Fruit fly (Drosophila melanogaster) whole organism, embryonic: ENCODE results near the gene CG13297.

Experiments
- Abd-B ChIP-seq: fragments of 200-800 bp; sonication (Bioruptor generic); optimal IDR thresholded peaks from 2 replicates; lab custom pipeline; 2018; ENCODE audit warnings: missing biosample characterization, mild to moderate bottlenecking, missing genetic modification characterization, moderate library complexity
- Adf1 ChIP-seq: fragments of 200-800 bp; sonication (Bioruptor generic); IDR thresholded peaks from 2 replicates; pipeline ENCODE4 v1.3.6; 2022; ENCODE audit warnings: missing biosample characterization, missing genetic modification characterization
- Atf3 ChIP-seq: fragments of 200-800 bp; sonication (Bioruptor generic); optimal IDR thresholded peaks from 3 replicates; lab custom pipeline; 2016; ENCODE audit warnings: missing biosample characterization, missing genetic modification characterization
- Bgb ChIP-seq: fragments of 200-800 bp; sonication (Bioruptor generic); IDR thresholded peaks from 2 replicates; pipeline ENCODE4 v1.3.6; 2022; ENCODE audit warnings: missing biosample characterization, missing genetic modification characterization; ENCODE audit not compliant: partially characterized antibody
- CG1024 ChIP-seq: fragments of 200-800 bp; sonication (Bioruptor generic); IDR thresholded peaks from 2 replicates; pipeline ENCODE4 v1.3.6; 2022; ENCODE audit warnings: missing biosample characterization, missing genetic modification characterization
- CG10543 ChIP-seq: fragments of 200-800 bp; sonication (Bioruptor generic); optimal IDR thresholded peaks from 3 replicates; lab custom pipeline; 2017; ENCODE audit warnings: missing biosample characterization, mild to moderate bottlenecking, missing genetic modification characterization, moderate library complexity
- CG11247 ChIP-seq: fragments of 200-800 bp; sonication (Bioruptor generic); IDR thresholded peaks from 2 replicates; pipeline ENCODE4 v1.3.6; 2022; ENCODE audit warnings: missing biosample characterization, missing genetic modification characterization
- CG12391 ChIP-seq: fragments of 200-800 bp; sonication (Bioruptor generic); optimal IDR thresholded peaks from 3 replicates; lab custom pipeline; 2018; ENCODE audit warnings: missing biosample characterization, mild to moderate bottlenecking, missing genetic modification characterization, moderate library complexity
- CG12769 ChIP-seq: fragments of 200-800 bp; sonication (Bioruptor generic); optimal IDR thresholded peaks from 2 replicates; lab custom pipeline; 2019; ENCODE audit warnings: missing biosample characterization, mild to moderate bottlenecking, missing genetic modification characterization, moderate library complexity
- CG13123 ChIP-seq: fragments of 200-800 bp; sonication (Bioruptor generic); optimal IDR thresholded peaks from 2 replicates; lab custom pipeline; 2016; ENCODE audit warnings: missing biosample characterization, missing genetic modification characterization
- CG15073 ChIP-seq: fragments of 200-800 bp; sonication (Bioruptor generic); optimal IDR thresholded peaks from 2 replicates; lab custom pipeline; 2016; ENCODE audit warnings: missing biosample characterization, missing genetic modification characterization
- CG1647 ChIP-seq: fragments of 200-800 bp; sonication (Bioruptor generic); optimal IDR thresholded peaks from 3 replicates; lab custom pipeline; 2016; ENCODE audit warnings: missing biosample characterization, missing genetic modification characterization
- CG17568 ChIP-seq: fragments of 200-800 bp; sonication (Bioruptor generic); optimal IDR thresholded peaks from 2 replicates; lab custom pipeline; 2018; ENCODE audit warnings: missing biosample characterization, mild to moderate bottlenecking, missing genetic modification characterization, moderate library complexity
- CG18599 ChIP-seq: fragments of 200-800 bp; sonication (Bioruptor generic); optimal IDR thresholded peaks from 3 replicates; lab custom pipeline; 2017; ENCODE audit warnings: missing biosample characterization, missing genetic modification characterization, mild to moderate bottlenecking, moderate library complexity, missing genetic modification reagents
- CG2199 ChIP-seq: fragments of 200-800 bp; sonication (Bioruptor generic); IDR thresholded peaks from 3 replicates; pipeline ENCODE4 v1.3.6; 2022; ENCODE audit warnings: missing biosample characterization, missing genetic modification characterization
- CG2875 ChIP-seq: fragments of 200-800 bp; sonication (Bioruptor generic); optimal IDR thresholded peaks from 2 replicates; lab custom pipeline; 2017; ENCODE audit warnings: missing biosample characterization, mild to moderate bottlenecking, missing genetic modification characterization, missing genetic modification reagents
- CG30431 ChIP-seq: fragments of 200-800 bp; sonication (Bioruptor generic); optimal IDR thresholded peaks from 2 replicates; lab custom pipeline; 2017; ENCODE audit warnings: missing biosample characterization, missing genetic modification characterization
- CG43689 ChIP-seq: fragments of 200-800 bp; sonication (Bioruptor generic); IDR thresholded peaks from 2 replicates; pipeline ENCODE4 v1.3.6; 2022; ENCODE audit warnings: missing biosample characterization, missing genetic modification characterization
- CG4404 ChIP-seq: fragments of 200-800 bp; sonication (Bioruptor generic); IDR thresholded peaks from 2 replicates; pipeline ENCODE4 v1.3.6; 2022; ENCODE audit warnings: missing biosample characterization, missing genetic modification characterization
- CG4617 ChIP-seq: fragments of 200-800 bp; sonication (Bioruptor generic); optimal IDR thresholded peaks from 3 replicates; lab custom pipeline; 2016; ENCODE audit warnings: missing biosample characterization, missing genetic modification characterization, borderline replicate concordance
- CG6791 ChIP-seq: fragments of 200-800 bp; sonication (Bioruptor generic); IDR thresholded peaks from 3 replicates; pipeline ENCODE4 v1.3.6; 2022; ENCODE audit warnings: missing biosample characterization, missing genetic modification characterization; ENCODE audit not compliant: partially characterized antibody
- CG8765 ChIP-seq: fragments of 200-800 bp; sonication (Bioruptor generic); IDR thresholded peaks from 2 replicates; pipeline ENCODE4 v1.3.6; 2022; ENCODE audit warnings: missing biosample characterization, missing genetic modification characterization
- CHES-1-like ChIP-seq: fragments of 200-800 bp; sonication (Bioruptor generic); optimal IDR thresholded peaks from 2 replicates; lab custom pipeline; 2016; ENCODE audit warnings: missing biosample characterization, missing genetic modification characterization
- Doc3 ChIP-seq: fragments of 200-800 bp; sonication (Bioruptor generic); IDR thresholded peaks from 3 replicates; pipeline ENCODE4 v1.3.6; 2022; ENCODE audit warnings: missing biosample characterization, missing genetic modification characterization; ENCODE audit not compliant: partially characterized antibody
- E2f1 ChIP-seq: fragments of 200-800 bp; sonication (Bioruptor generic); IDR thresholded peaks from 2 replicates; pipeline ENCODE4 v1.3.6; 2022; ENCODE audit warnings: missing biosample characterization, missing genetic modification characterization
- Hr78 ChIP-seq, 2 experiments: fragments of 200-800 bp in 1 of 2; fragments of >200 bp in 1 of 2; sonication (Bioruptor generic) in 1 of 2; optimal IDR thresholded peaks; 2 replicates each; lab custom pipeline; 2017 to 2019; ENCODE audit warnings: missing biosample characterization in 2 of 2, missing genetic modification characterization in 2 of 2, mild to moderate bottlenecking in 1 of 2, moderate library complexity in 1 of 2
- Max ChIP-seq: fragments of 200-800 bp; sonication (Bioruptor generic); optimal IDR thresholded peaks from 2 replicates; lab custom pipeline; 2016; ENCODE audit warnings: missing biosample characterization, mild to moderate bottlenecking, missing genetic modification characterization
- Myb ChIP-seq: fragments of 200-800 bp; sonication (Bioruptor generic); optimal IDR thresholded peaks from 2 replicates; lab custom pipeline; 2016; ENCODE audit warnings: missing biosample characterization, missing genetic modification characterization
- NC2α ChIP-seq: fragments of 200-800 bp; sonication (Bioruptor generic); optimal IDR thresholded peaks from 2 replicates; lab custom pipeline; 2016; ENCODE audit warnings: missing biosample characterization, missing genetic modification characterization
- NC2β ChIP-seq: fragments of 200-800 bp; sonication (Bioruptor generic); optimal IDR thresholded peaks from 2 replicates; lab custom pipeline; 2016; ENCODE audit warnings: missing biosample characterization, missing genetic modification characterization
- Usf ChIP-seq: fragments of 200-800 bp; sonication (Bioruptor generic); optimal IDR thresholded peaks from 2 replicates; lab custom pipeline; 2017; ENCODE audit warnings: missing genotype, missing biosample characterization, missing genetic modification characterization
- ab ChIP-seq: fragments of 200-800 bp; sonication (Bioruptor generic); optimal IDR thresholded peaks from 2 replicates; lab custom pipeline; 2016; ENCODE audit warnings: missing biosample characterization, missing genetic modification characterization
- az2 ChIP-seq: fragments of 200-800 bp; sonication (Bioruptor generic); optimal IDR thresholded peaks from 3 replicates; lab custom pipeline; 2016; ENCODE audit warnings: missing biosample characterization, missing genetic modification characterization
- fd96Cb ChIP-seq: fragments of 200-800 bp; sonication (Bioruptor generic); optimal IDR thresholded peaks from 2 replicates; lab custom pipeline; 2018; ENCODE audit warnings: missing biosample characterization, mild to moderate bottlenecking, missing genetic modification characterization, moderate library complexity
- gfzf ChIP-seq: fragments of 200-800 bp; sonication (Bioruptor generic); optimal IDR thresholded peaks from 2 replicates; lab custom pipeline; 2016; ENCODE audit warnings: missing biosample characterization, mild to moderate bottlenecking, missing genetic modification characterization, moderate library complexity
- grn ChIP-seq: fragments of 200-800 bp; sonication (Bioruptor generic); optimal IDR thresholded peaks from 3 replicates; lab custom pipeline; 2017; ENCODE audit warnings: missing biosample characterization, missing genetic modification characterization
- gsb-n ChIP-seq: fragments of 200-800 bp; sonication (Bioruptor generic); optimal IDR thresholded peaks from 3 replicates; lab custom pipeline; 2018; ENCODE audit warnings: missing biosample characterization, mild to moderate bottlenecking, missing genetic modification characterization
- hth ChIP-seq: fragments of >200 bp; optimal IDR thresholded peaks from 2 replicates; lab custom pipeline; 2017; ENCODE audit warnings: inconsistent platforms
- jing ChIP-seq: fragments of 200-800 bp; sonication (Bioruptor generic); optimal IDR thresholded peaks from 2 replicates; lab custom pipeline; 2018; ENCODE audit warnings: missing biosample characterization, mild to moderate bottlenecking, missing genetic modification characterization
- nau ChIP-seq: fragments of 200-800 bp; sonication (Bioruptor generic); optimal IDR thresholded peaks from 3 replicates; lab custom pipeline; 2017; ENCODE audit warnings: missing biosample characterization, mild to moderate bottlenecking, missing genetic modification characterization, missing genetic modification reagents
- onecut ChIP-seq: fragments of 200-800 bp; sonication (Bioruptor generic); IDR thresholded peaks from 2 replicates; pipeline ENCODE4 v1.3.6; 2022; ENCODE audit warnings: missing biosample characterization, missing genetic modification characterization
- otp ChIP-seq: fragments of 200-800 bp; sonication (Bioruptor generic); IDR thresholded peaks from 3 replicates; pipeline ENCODE4, ENCODE4 v1.3.6; 2022; ENCODE audit warnings: missing biosample characterization, missing genetic modification characterization
- prd ChIP-seq, 3 experiments: fragments of >200 bp in 2 of 3; fragments of 200-800 bp in 1 of 3; sonication (Bioruptor generic) in 1 of 3; optimal IDR thresholded peaks in 2 of 3; IDR thresholded peaks in 1 of 3; 2 replicates in 2 of 3; 3 replicates in 1 of 3; pipeline versions ENCODE4 v1.3.6 to Lab custom; 2017 to 2022; ENCODE audit warnings: missing biosample characterization in 1 of 3, missing genetic modification characterization in 1 of 3
- pum ChIP-seq: fragments of 200-800 bp; sonication (Bioruptor generic); optimal IDR thresholded peaks from 2 replicates; lab custom pipeline; 2016; ENCODE audit warnings: missing biosample characterization, missing genetic modification characterization
- seq ChIP-seq: fragments of 200-800 bp; sonication (Bioruptor generic); IDR thresholded peaks from 2 replicates; pipeline ENCODE4 v1.3.6; 2022; ENCODE audit warnings: missing biosample characterization, missing genetic modification characterization
- so ChIP-seq: fragments of 200-800 bp; sonication (Bioruptor generic); IDR thresholded peaks from 3 replicates; pipeline ENCODE4 v1.3.6; 2022; ENCODE audit warnings: missing biosample characterization, missing genetic modification characterization
- tio ChIP-seq: fragments of 200-800 bp; sonication (Bioruptor generic); optimal IDR thresholded peaks from 2 replicates; lab custom pipeline; 2017; ENCODE audit warnings: missing biosample characterization, missing genetic modification characterization, inconsistent platforms
- wor ChIP-seq: fragments of 200-800 bp; sonication (Bioruptor generic); IDR thresholded peaks from 2 replicates; pipeline ENCODE4 v1.3.6; 2022; ENCODE audit warnings: missing biosample characterization, missing genetic modification characterization
- zen2 ChIP-seq: fragments of 200-800 bp; sonication (Bioruptor generic); IDR thresholded peaks from 3 replicates; pipeline ENCODE4 v1.3.6; 2022; ENCODE audit warnings: missing biosample characterization, missing genetic modification characterization; ENCODE audit not compliant: partially characterized antibody

The CG13297 gene

dm6 chr3L:6184884-6185438 is 27.8 kb upstream of the CG13297 start, which contains the start of the genes D19B and CG43293 (continued):
- peak; percentile 90 for TF ChIP-seq otp (GFP tag; lab: Robert Waterston, UW)
- TF ChIP-seq CG17568 (GFP tag; lab: Kevin White, UChicago), result no peak
- TF ChIP-seq CG43689 (GFP tag; lab: Robert Waterston, UW), result peak; percentile 70
- peak; percentile 59 for TF ChIP-seq Myb
- TF ChIP-seq so (GFP tag; lab: Robert Waterston, UW), result peak; percentile 81
- no peak for TF ChIP-seq nau (GFP tag; lab: Kevin White, UChicago)
- TF ChIP-seq CG10543 (GFP tag; lab: Kevin White, UChicago), result peak; percentile 78
- peak; percentile 72 for TF ChIP-seq CG2875 (GFP tag; lab: Kevin White, UChicago)
- peak; percentile 91 for TF ChIP-seq onecut (GFP tag; lab: Robert Waterston, UW)
- peak; percentile 82 for TF ChIP-seq CG4617
- TF ChIP-seq CG12391 (tag; lab: Kevin White, UChicago), result peak; percentile 92
- peak; percentile 86 for TF ChIP-seq CG1024 (GFP tag; lab: Robert Waterston, UW)
- peak; percentile 83 for TF ChIP-seq CG1647
- TF ChIP-seq CHES-1-like (GFP tag; lab: Kevin White, UChicago), result peak; percentile 92
- TF ChIP-seq Atf3 (GFP tag; lab: Kevin White, UChicago), result peak; percentile 77
- TF ChIP-seq CG18599 (GFP tag; lab: Kevin White, UChicago), result peak; percentile 90
- peak; percentile 83 for TF ChIP-seq fd96Cb (tag; lab: Kevin White, UChicago)
- TF ChIP-seq Bgb (GFP tag; lab: Robert Waterston, UW), result peak; percentile 59; the same call in 1 of the 2 replicates
- TF ChIP-seq Max (GFP tag; lab: Kevin White, UChicago), result peak; percentile 78
- TF ChIP-seq Adf1, result peak; percentile 80
- peak; percentile 95 for TF ChIP-seq CG11247 (GFP tag; lab: Robert Waterston, UW)
- no peak for TF ChIP-seq prd (optimal IDR thresholded peaks at IDR 0.05; lab: Kevin White, UChicago)
- peak; percentile 94 for TF ChIP-seq prd (GFP tag; IDR thresholded peaks at IDR 0.05; lab: Robert Waterston, UW)
- TF ChIP-seq NC2β (GFP tag; lab: Kevin White, UChicago), result peak; percentile 78
- TF ChIP-seq CG8765 (GFP tag; lab: Robert Waterston, UW), result peak; percentile 63; the same call in 1 of the 2 replicates
- peak; percentile 79 for TF ChIP-seq CG30431 (GFP tag; lab: Kevin White, UChicago)
- TF ChIP-seq wor (GFP tag; lab: Robert Waterston, UW), result peak; percentile 79
- peak; percentile 65 for TF ChIP-seq Abd-B (GFP tag; lab: Kevin White, UChicago)
- TF ChIP-seq CG6791, result peak; percentile 59; the same call in 2 of the 3 replicates
- TF ChIP-seq pum (GFP tag; lab: Kevin White, UChicago), result peak; percentile 80
- TF ChIP-seq zen2 (GFP tag; lab: Robert Waterston, UW), result peak; percentile 5; the same call in 1 of the 3 replicates
- peak; percentile 54 for TF ChIP-seq CG15073 (GFP tag; lab: Kevin White, UChicago)
- TF ChIP-seq CG13123 (GFP tag; lab: Kevin White, UChicago), result peak; percentile 72
- TF ChIP-seq hth (lab: Kevin White, UChicago), result no peak
- TF ChIP-seq NC2α (GFP tag; lab: Kevin White, UChicago), result peak; percentile 45
- TF ChIP-seq E2f1, result peak; percentile 91
- TF ChIP-seq CG4404 (GFP tag; lab: Robert Waterston, UW), result peak; percentile 73
- TF ChIP-seq gfzf (GFP tag; lab: Kevin White, UChicago), result peak; percentile 21
- no peak for TF ChIP-seq tio (GFP tag; lab: Kevin White, UChicago)
- TF ChIP-seq az2, result peak; percentile 94
- TF ChIP-seq Doc3 (GFP tag; lab: Robert Waterston, UW), result no peak
- no peak for TF ChIP-seq CG12769
- peak; percentile 82 for TF ChIP-seq CG2199 (GFP tag; lab: Robert Waterston, UW)
- no peak for TF ChIP-seq jing (GFP tag; lab: Kevin White, UChicago)
- TF ChIP-seq seq (GFP tag; lab: Robert Waterston, UW), result peak; percentile 78
- TF ChIP-seq ab (GFP tag; lab: Kevin White, UChicago), result peak; percentile 72
- no peak for TF ChIP-seq grn (GFP tag; lab: Kevin White, UChicago)
- no peak for TF ChIP-seq Hr78 (GFP tag; optimal IDR thresholded peaks at IDR 0.05; lab: Kevin White, UChicago)
- peak; percentile 82 for TF ChIP-seq gsb-n (tag; lab: Kevin White, UChicago)
- peak; percentile 72 for TF ChIP-seq Usf (GFP tag; lab: Kevin White, UChicago)
